Worm (Caenorhabditis elegans): ENCODE measurements around the gene inft-2.

ce11 chrV:13002070-13002469 lies at the start of gene inft-2:
- TF ChIP-seq flt-1 (GFP tag; IDR thresholded peaks at IDR 0.05) (no peak), tra-4 (tag; optimal IDR thresholded peaks at IDR 0.05) (no peak), hmg-4 (GFP tag; optimal IDR thresholded peaks at IDR 0.05) (no peak), ama-1 (optimal IDR thresholded peaks at IDR 0.05) (no peak), ets-7 (tag; optimal IDR thresholded peaks at IDR 0.05) (no peak), F13C5.2 (tag; optimal IDR thresholded peaks at IDR 0.05) (no peak), ceh-36 (tag; optimal IDR thresholded peaks at IDR 0.05) (no peak), tbx-11 (GFP tag; IDR thresholded peaks at IDR 0.05) (no peak), hmbx-1 (tag; optimal IDR thresholded peaks at IDR 0.05) (no peak), scrt-1 (GFP tag; IDR thresholded peaks at IDR 0.05) (no peak), pes-1 (GFP tag; IDR thresholded peaks at IDR 0.05) (no peak), B0310.2 (tag; optimal IDR thresholded peaks at IDR 0.05) (no peak)

Measured in whole organism, early embryonic.